Worm (Caenorhabditis elegans): ENCODE measurements around the gene tpan-1.

Gene tpan-1

DNA sequence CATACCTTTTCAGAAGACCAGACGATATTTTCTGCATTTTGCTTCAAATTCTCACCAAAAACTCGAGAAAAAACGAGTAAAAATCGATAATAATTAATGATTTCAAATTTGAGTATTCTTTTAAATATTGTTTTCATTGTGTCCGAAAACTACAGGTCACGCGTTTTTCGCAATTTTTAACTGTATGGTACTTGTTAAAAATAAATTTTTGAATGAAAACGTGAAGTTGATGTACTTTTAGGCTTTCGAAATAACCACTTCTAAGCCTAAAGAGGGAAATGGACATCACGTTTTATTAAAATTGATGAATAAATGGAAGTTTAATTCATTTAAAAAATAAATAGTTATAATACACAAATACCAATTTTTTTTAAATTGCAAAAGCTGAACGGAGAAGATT is 13.6 kb downstream of the tpan-1 start, which contains the start of gene Y44A6D.5:
Gene Y44A6D.5 (minus strand): TSS at position 101 of the 400 bp plus-strand sequence.
- TF ChIP-seq drap-1 (GFP tag; optimal IDR thresholded peaks at IDR 0.05) (no peak), nhr-28 (tag; optimal IDR thresholded peaks at IDR 0.05) (no peak), pha-4 (tag; optimal IDR thresholded peaks at IDR 0.05) (no peak), ham-2 (GFP tag; optimal IDR thresholded peaks at IDR 0.05) (no peak), M03D4.4 (tag; optimal IDR thresholded peaks at IDR 0.05) (no peak), sem-2 (GFP tag; optimal IDR thresholded peaks at IDR 0.05) (no peak), nhr-2 (tag; optimal IDR thresholded peaks at IDR 0.05) (no peak), elt-1 (tag; optimal IDR thresholded peaks at IDR 0.05; ENCODE audit: borderline replicate concordance, insufficient read depth) (no peak), nhr-76 (tag; optimal IDR thresholded peaks at IDR 0.05) (no peak), ces-1 (GFP tag; optimal IDR thresholded peaks at IDR 0.05) (no peak), lin-32 (GFP tag; optimal IDR thresholded peaks at IDR 0.05) (no peak), unc-39 (tag; optimal IDR thresholded peaks at IDR 0.05) (no peak), mep-1 (tag; optimal IDR thresholded peaks at IDR 0.05) (no peak)

DNA sequence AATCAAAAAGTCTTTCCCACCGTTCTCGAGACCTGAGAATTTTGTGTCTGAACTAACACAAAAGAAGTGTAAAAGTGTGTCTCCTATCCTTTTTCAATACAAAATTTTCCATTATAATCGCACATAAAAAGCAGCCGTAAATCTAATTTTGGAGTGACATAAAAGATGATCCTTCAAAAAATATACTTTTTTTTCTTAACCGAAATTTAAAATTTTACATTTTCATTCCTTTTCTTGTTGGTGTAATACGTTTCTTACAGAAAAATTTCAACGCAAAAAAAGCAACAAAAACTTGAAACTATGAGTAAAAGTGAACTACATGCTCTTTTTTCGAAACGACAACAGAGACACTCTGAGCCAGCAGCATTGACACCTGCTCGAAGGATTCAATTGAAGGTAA is 17.7 kb downstream of the tpan-1 start, which contains the start of gene Y44A6D.6:
Gene Y44A6D.6 (plus strand): TSS at position 301 of the 400 bp plus-strand sequence.
- TF ChIP-seq lin-13 (tag; optimal IDR thresholded peaks at IDR 0.05), result no peak

DNA sequence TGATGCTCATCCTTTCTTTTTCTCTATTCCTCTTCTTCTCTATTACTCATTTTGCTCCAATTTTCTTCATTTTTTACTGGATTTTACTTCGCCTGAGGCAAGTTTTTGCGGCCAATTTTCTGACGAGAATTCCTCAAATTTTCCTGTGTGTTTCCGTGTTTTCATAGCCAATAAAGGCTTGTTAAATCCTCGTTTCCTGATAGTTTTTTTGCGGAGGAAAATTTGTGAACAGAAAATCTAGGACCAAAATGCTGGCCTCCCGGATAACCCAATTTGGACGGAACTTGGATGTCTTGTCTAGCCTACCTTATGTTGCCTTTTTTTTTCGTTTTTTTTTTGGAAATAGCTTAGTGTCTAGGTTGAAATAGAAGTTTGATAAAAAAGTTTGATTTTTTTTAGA is 24.3 kb downstream of the tpan-1 start:
- TF ChIP-seq ham-2 (GFP tag; optimal IDR thresholded peaks at IDR 0.05), result no peak
- no peak for TF ChIP-seq cnd-1 (tag; optimal IDR thresholded peaks at IDR 0.05)
- TF ChIP-seq mls-2 (tag; optimal IDR thresholded peaks at IDR 0.05), result no peak
- TF ChIP-seq nhr-12 (tag; optimal IDR thresholded peaks at IDR 0.05), result no peak
- TF ChIP-seq ceh-43 (GFP tag; optimal IDR thresholded peaks at IDR 0.05), result no peak
- TF ChIP-seq elt-1 (tag; optimal IDR thresholded peaks at IDR 0.05; ENCODE audit: borderline replicate concordance, insufficient read depth), result no peak
- TF ChIP-seq mep-1 (tag; optimal IDR thresholded peaks at IDR 0.05), result no peak

DNA sequence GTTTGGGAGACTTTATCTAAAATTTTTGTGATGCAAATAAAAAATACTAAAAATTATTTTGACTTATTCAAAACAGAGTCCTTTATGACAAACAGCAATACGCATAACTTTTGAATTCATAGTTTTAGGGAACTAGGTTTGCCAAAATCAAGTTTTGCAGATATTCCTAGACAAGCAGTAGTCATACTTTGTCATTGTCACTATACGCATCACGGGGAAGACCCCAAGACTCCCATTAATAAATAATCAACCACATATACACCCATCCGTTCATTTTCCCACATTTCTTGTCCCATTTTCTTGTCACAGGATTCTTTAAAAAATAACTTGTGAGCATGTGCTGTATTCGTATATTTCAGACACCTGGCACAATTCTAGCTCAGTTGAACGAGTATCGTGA is 25.1 kb downstream of the tpan-1 start, which contains the start of gene Y44A6D.7:
Gene Y44A6D.7 (plus strand): TSS at position 301 of the 400 bp plus-strand sequence.
- TF ChIP-seq nhr-28 (tag; optimal IDR thresholded peaks at IDR 0.05) (no peak), mep-1 (tag; optimal IDR thresholded peaks at IDR 0.05) (no peak), unc-39 (tag; optimal IDR thresholded peaks at IDR 0.05) (no peak), nhr-76 (tag; optimal IDR thresholded peaks at IDR 0.05) (no peak), elt-3 (tag; optimal IDR thresholded peaks at IDR 0.05) (no peak), ces-1 (GFP tag; optimal IDR thresholded peaks at IDR 0.05) (no peak), pha-4 (tag; optimal IDR thresholded peaks at IDR 0.05) (no peak), hlh-1 (tag; optimal IDR thresholded peaks at IDR 0.05) (no peak), cnd-1 (tag; optimal IDR thresholded peaks at IDR 0.05) (no peak), drap-1 (GFP tag; optimal IDR thresholded peaks at IDR 0.05) (no peak), nhr-2 (tag; optimal IDR thresholded peaks at IDR 0.05) (no peak), bed-3 (GFP tag; optimal IDR thresholded peaks at IDR 0.05) (no peak), flh-1 (GFP tag; optimal IDR thresholded peaks at IDR 0.05) (no peak)

DNA sequence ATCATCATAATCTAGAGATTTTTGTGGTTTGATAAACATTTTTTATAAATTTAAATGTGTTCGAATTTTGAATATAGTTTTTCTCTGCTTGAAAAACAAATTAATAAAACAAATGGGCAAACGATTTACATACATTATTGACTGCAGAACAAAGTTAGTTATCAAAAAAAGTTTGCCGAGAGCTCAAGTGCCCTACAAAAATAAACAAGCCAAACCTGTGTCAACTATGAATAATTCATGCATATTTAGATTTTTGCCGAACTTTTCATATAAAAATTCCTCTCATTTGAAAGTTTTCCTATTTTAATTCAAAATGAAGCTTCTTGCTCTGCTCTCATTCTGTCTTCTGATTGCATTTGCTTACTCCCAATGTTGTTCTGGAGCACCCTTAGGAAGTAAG is 26.5 kb downstream of the tpan-1 start, which contains the start of gene sshk-1:
Gene sshk-1 (plus strand): TSS at position 301 of the 400 bp plus-strand sequence.
- TF ChIP-seq nhr-28 (tag; optimal IDR thresholded peaks at IDR 0.05), result no peak
- TF ChIP-seq tbx-8 (GFP tag; optimal IDR thresholded peaks at IDR 0.05), result no peak
- TF ChIP-seq lsy-2 (tag; optimal IDR thresholded peaks at IDR 0.05), result no peak
- TF ChIP-seq lin-32 (GFP tag; optimal IDR thresholded peaks at IDR 0.05), result no peak
- no peak for TF ChIP-seq nhr-237 (tag; optimal IDR thresholded peaks at IDR 0.05)
- TF ChIP-seq pha-4 (tag; optimal IDR thresholded peaks at IDR 0.05), result no peak
- TF ChIP-seq nhr-12 (tag; optimal IDR thresholded peaks at IDR 0.05), result no peak
- TF ChIP-seq ceh-39 (tag; optimal IDR thresholded peaks at IDR 0.05), result no peak
- TF ChIP-seq lin-13 (tag; optimal IDR thresholded peaks at IDR 0.05), result no peak
- TF ChIP-seq nhr-76 (tag; optimal IDR thresholded peaks at IDR 0.05), result no peak
- no peak for TF ChIP-seq elt-3 (tag; optimal IDR thresholded peaks at IDR 0.05)
- TF ChIP-seq mep-1 (tag; optimal IDR thresholded peaks at IDR 0.05), result no peak
- no peak for TF ChIP-seq unc-120 (tag; optimal IDR thresholded peaks at IDR 0.05; ENCODE audit: poor library complexity, severe bottlenecking)
- no peak for TF ChIP-seq mab-5 (tag; optimal IDR thresholded peaks at IDR 0.05)
- no peak for TF ChIP-seq ces-1 (GFP tag; optimal IDR thresholded peaks at IDR 0.05)
- no peak for TF ChIP-seq ceh-83 (GFP tag; optimal IDR thresholded peaks at IDR 0.05)
- TF ChIP-seq zip-8 (tag; optimal IDR thresholded peaks at IDR 0.05), result no peak
- no peak for TF ChIP-seq ztf-11 (tag; optimal IDR thresholded peaks at IDR 0.05)
- no peak for TF ChIP-seq sptf-1 (tag; optimal IDR thresholded peaks at IDR 0.05)
